Fruit fly (Drosophila melanogaster) whole organism, adult: ENCODE data around the gene Rab3-GAP.
A peak's percentile ranks its signal among the peaks of the same experiment; 100 is the strongest.

Experiments used
- CG14711 ChIP-seq: fragments of 200-800 bp; sonication (Bioruptor generic); optimal IDR thresholded peaks from 2 replicates; lab custom pipeline; 2018; ENCODE audit warnings: missing biosample characterization, mild to moderate bottlenecking, missing genetic modification characterization, moderate library complexity
- CG7101 ChIP-seq: fragments of 200-800 bp; sonication (Bioruptor generic); optimal IDR thresholded peaks from 2 replicates; lab custom pipeline; 2018; ENCODE audit warnings: missing biosample characterization, mild to moderate bottlenecking, missing genetic modification characterization, moderate library complexity
- kay ChIP-seq: fragments of 200-800 bp; sonication (Bioruptor generic); peaks from one replicate; lab custom pipeline; 2016; ENCODE audit warnings: missing biosample characterization, missing genetic modification characterization, borderline replicate concordance

DNA sequence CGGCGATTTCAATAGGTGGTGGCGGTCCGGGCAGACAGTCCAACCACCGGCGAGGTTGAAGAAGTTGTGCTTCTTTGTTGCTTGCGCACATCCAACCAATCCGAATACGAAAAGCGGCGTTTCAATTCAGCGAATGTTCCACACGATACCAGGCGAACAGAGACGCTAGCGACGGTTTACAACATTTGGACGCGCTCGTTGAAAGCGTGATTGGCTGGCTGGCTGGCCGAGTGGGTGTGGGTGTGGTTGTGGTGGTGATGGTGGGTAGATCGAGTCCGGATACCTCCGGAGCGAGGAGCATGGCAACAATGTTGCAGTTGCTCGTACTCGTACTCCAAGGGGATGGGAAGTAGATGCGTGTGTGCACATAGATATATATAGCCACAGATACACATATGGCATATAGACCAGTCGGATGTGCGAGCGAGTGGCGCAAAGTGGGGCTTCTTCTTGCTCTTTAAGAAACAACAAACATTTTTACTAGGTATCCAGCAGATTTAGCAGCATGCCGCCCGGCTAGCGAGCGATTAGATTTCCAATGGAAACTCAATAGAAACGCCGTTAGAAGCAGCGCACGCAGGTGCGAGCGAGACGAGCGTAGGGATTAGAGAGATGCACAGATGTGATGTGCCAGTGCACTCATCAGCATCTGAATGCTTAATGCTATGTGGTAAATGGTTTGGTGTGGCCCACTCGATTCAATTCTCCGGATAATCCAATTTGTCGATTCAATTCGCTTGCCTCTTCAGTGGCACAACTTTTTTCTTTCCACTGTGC is 52.7 kb downstream of the Rab3-GAP start:
- TF ChIP-seq CG14711 (tag; lab: Kevin White, UChicago), result peak; percentile 59
- TF ChIP-seq CG7101, result peak; percentile 33
- TF ChIP-seq kay (GFP tag; lab: Kevin White, UChicago), result no peak
